Fruit fly (Drosophila melanogaster) ovary, adult (tissue): ENCODE measurements around the gene Gba1a.

ENCODE experiments used
- CG17801 ChIP-seq: fragments of 200-800 bp; optimal IDR thresholded peaks from 2 replicates; lab custom pipeline; 2019; ENCODE audit warnings: missing biosample characterization, mild to moderate bottlenecking, missing genetic modification characterization, moderate library complexity; ENCODE audit not compliant: partially characterized antibody

Gba1a gene

dm6 chr3R:23675646-23676045 is 24.8 kb upstream of the Gba1a start:
- TF ChIP-seq CG17801 (GFP tag; lab: Kevin White, UChicago) = no peak

dm6 chr3R:23677058-23677457 is 23.4 kb upstream of the Gba1a start, which contains the start of gene GILT3:
TSS of gene GILT3 (plus strand) at chr3R:23677358.
- TF ChIP-seq CG17801 (GFP tag; lab: Kevin White, UChicago) = no peak

- peak; percentile 97 for TF ChIP-seq CG17801 (GFP tag; lab: Kevin White, UChicago)
These were observed 21.9 kb upstream of the Gba1a start, which contains the start of gene GILT2 for dm6 chr3R:23678349-23679193. TSS of gene GILT2 (plus strand) at chr3R:23678895.

dm6 chr3R:23679911-23680336 is 20.5 kb upstream of the Gba1a start, which contains the start of gene eIF3d1:
TSS of gene eIF3d1 (plus strand) at chr3R:23680039.
- TF ChIP-seq CG17801 (GFP tag; lab: Kevin White, UChicago) = peak; percentile 0

DNA sequence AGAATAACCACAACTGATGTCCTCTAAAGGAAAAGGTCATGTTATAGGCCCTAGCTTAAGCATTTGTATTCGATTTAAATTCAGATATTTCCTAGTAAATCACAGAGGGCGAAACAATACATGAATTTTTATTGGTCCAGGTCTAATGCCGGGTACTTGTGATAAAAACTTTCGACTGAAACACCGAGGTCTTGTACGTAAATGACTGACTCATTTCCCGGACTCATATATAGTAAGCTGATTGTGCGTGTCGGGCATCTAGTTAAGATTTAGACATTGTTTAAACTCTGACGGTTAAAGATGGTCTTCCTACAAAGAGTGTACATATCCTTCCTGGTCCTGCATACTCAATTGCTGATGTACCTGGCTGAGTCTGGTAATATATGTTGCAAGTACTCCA is 18.2 kb upstream of the Gba1a start, which contains the start of gene CG16710:
Gene CG16710 (plus strand): TSS at position 301 of the 400 bp plus-strand sequence.
- TF ChIP-seq CG17801 (GFP tag; lab: Kevin White, UChicago) = no peak

DNA sequence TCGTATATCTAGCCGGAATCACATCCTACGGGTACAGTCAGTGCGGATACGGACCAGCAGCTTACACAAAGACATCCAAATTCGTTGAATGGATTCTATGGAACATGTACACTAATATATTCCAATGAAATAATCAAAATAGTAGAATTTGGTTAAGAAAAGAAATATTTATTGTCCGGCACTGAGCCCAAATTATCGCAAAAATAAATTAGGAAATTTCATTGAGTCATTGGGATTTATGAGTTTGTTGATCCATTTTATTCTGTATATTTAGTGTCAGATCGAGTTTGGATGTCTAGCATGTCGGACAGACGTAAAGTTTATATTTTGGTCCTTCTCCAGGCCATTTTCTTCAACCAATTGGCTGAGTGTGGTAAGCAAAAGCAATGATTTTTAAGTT is 16.7 kb upstream of the Gba1a start, which contains the start of gene CG18754:
Gene CG18754 (plus strand): TSS at position 301 of the 400 bp plus-strand sequence.
- TF ChIP-seq CG17801 (GFP tag; lab: Kevin White, UChicago) = no peak

dm6 chr3R:23685955-23686354 is 14.5 kb upstream of the Gba1a start, which contains the start of gene SPE:
TSS of gene SPE (plus strand) at chr3R:23686255.
- no peak for TF ChIP-seq CG17801 (GFP tag; lab: Kevin White, UChicago)

- TF ChIP-seq CG17801 (GFP tag; lab: Kevin White, UChicago) = no peak
These were observed 13.5 kb upstream of the Gba1a start for dm6 chr3R:23686924-23687323.

DNA sequence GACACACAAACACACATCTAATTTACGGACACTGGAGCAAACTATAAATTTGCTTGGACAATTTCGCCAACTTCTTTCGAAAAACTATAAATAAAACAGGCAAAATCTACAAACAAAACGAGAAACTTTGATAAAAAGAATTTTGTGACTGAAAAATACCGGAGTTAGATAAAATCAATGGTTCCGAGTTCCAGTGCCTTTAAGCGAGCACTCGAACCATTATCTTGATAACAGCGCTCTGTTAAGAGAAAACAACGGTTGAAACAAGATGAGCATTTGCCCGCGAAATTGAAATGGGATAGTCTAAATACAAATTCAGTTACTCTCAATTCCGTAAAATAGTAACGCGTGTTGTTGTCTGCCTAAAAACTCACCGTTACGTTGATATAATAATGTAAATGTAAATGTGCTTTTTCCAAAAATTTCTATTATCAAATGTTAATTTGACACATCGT is 5.8 kb upstream of the Gba1a start, which contains the start of gene CG10254:
Gene CG10254 (minus strand): TSS at position 405 of the 455 bp plus-strand sequence.
- TF ChIP-seq CG17801 (GFP tag; lab: Kevin White, UChicago) = no peak

- TF ChIP-seq CG17801 (GFP tag; lab: Kevin White, UChicago) = no peak
These were observed 4.3 kb upstream of the Gba1a start, which contains the start of gene CG10252 for dm6 chr3R:23696145-23696544. TSS of gene CG10252 (minus strand) at chr3R:23696245.

- TF ChIP-seq CG17801 (GFP tag; lab: Kevin White, UChicago) = no peak
These were observed 1.6 kb upstream of the Gba1a start, which contains the start of gene prt for dm6 chr3R:23698835-23699234. TSS of gene prt (minus strand) at chr3R:23699027.

- no peak for TF ChIP-seq CG17801 (GFP tag; lab: Kevin White, UChicago)
These were observed 2.0 kb downstream of the Gba1a start, which contains the start of gene Qsox4 for dm6 chr3R:23702461-23702860. TSS of gene Qsox4 (plus strand) at chr3R:23702761.

DNA sequence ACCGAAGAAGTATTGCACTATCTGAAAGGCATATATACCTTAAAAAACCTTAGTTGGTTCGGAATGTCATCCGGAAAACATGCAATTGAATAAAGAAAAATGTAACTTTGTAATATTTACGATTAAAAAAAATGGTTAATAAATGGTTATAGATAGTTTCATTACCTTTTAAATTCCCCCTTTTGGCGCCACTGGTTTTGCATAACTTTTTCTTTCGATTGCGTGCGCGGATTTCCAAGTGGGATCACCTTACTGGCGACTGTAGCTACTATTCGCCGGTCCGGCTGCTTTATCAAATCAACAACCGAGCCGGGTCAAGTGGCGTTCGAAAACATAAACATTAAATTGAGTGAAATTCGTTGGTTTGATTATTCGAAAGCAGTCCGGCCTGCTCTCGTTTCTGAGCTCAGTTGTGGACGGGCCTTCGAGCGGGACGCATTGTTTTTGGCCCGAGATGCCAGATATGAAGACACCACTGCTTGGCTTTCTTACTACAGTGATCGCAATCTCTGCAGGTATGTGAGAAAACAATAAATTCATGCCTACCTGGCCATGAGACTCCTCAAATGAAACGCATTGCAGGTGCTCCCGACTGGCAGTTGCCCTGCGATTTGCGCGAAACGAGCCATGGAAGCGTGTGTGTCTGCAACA is 4.1 kb downstream of the Gba1a start, which contains the start of gene Gba1b:
Gene Gba1b (plus strand): TSS at position 422 of the 651 bp plus-strand sequence.
- TF ChIP-seq CG17801 (GFP tag; lab: Kevin White, UChicago) = no peak

DNA sequence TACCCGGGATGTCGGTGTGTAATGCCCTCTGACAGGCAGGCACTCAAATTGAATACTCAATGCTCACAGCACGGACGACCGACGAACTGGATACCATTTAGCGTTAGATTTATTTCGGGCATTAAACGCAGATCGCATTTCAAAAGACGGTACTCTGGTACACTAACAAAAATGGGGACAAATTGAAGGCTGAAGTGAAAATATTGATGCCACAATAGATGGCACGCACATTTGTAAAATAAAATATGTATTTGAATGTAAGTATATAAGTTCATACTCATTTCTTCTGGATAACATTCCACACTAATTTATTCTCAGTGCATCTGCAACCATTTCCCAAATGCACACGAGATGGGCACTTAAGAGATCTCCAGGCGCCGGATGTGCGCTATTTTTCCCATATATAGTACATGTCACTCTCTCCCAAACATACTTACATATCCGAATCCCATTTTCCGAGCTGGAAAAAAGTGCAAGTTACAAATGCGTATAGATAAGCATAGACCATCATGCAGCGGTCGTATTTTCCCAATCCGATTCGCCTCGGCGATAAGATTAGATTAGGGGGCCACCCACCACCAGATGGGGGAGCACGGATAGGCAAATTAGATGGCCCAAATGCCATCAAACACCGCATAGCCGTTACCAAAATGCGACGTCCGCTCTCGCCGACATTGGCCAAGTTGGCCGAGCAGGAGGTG is 9.2 kb downstream of the Gba1a start, which contains the start of gene CG10301:
Gene CG10301 (plus strand): TSS at position 651 of the 701 bp plus-strand sequence.
- TF ChIP-seq CG17801 (GFP tag; lab: Kevin White, UChicago) = no peak
